Worm (Caenorhabditis elegans) whole organism, L4 larva: ENCODE data around the gene ttr-31.

Experiments
- aly-2 ChIP-seq: sonication (generic microtip); optimal IDR thresholded peaks from 2 replicates; lab custom pipeline; 2018; ENCODE audit warnings: missing biosample characterization, missing genetic modification characterization
- ama-1 ChIP-seq: fragments of 150-350 bp; optimal IDR thresholded peaks from 2 replicates; lab custom pipeline; 2014; ENCODE audit warnings: inconsistent platforms, mixed read lengths
- ceh-44 ChIP-seq: fragments of 200-800 bp; sonication (Bioruptor generic); IDR thresholded peaks from 2 replicates; pipeline ENCODE4 v1.3.6; 2022; ENCODE audit warnings: missing genetic modification reagents, missing genetic modification characterization, missing compliant biosample characterization
- fkh-10 ChIP-seq: fragments of 150-350 bp; optimal IDR thresholded peaks from 2 replicates; lab custom pipeline; 2014; ENCODE audit warnings: missing biosample characterization, missing genetic modification reagents, missing genetic modification characterization
- lin-15B ChIP-seq: fragments of 150-350 bp; sonication (generic microtip); optimal IDR thresholded peaks from 3 replicates; lab custom pipeline; 2014; ENCODE audit warnings: missing biosample characterization, missing genetic modification characterization
- lsy-2 ChIP-seq, 2 experiments: fragments of 150-350 bp in 1 of 2; sonication (generic microtip) in 1 of 2; optimal IDR thresholded peaks; 2 replicates each; lab custom pipeline; 2014 to 2017; ENCODE audit warnings: missing biosample characterization in 2 of 2, missing genetic modification characterization in 2 of 2
- mdl-1 ChIP-seq, 2 experiments: fragments of 150-350 bp in 1 of 2; sonication (generic microtip) in 1 of 2; optimal IDR thresholded peaks; 2 replicates each; lab custom pipeline; 2014 to 2017; ENCODE audit warnings: missing biosample characterization in 2 of 2, missing genetic modification characterization in 2 of 2
- nhr-102 ChIP-seq: sonication (generic microtip); optimal IDR thresholded peaks from 2 replicates; lab custom pipeline; 2016; ENCODE audit warnings: mild to moderate bottlenecking, missing genetic modification characterization, moderate library complexity, missing compliant biosample characterization
- nhr-6 ChIP-seq: fragments of 150-350 bp; optimal IDR thresholded peaks from 2 replicates; lab custom pipeline; 2014; ENCODE audit warnings: missing biosample characterization, missing genetic modification characterization
- nhr-77 ChIP-seq: fragments of 150-350 bp; optimal IDR thresholded peaks from 2 replicates; lab custom pipeline; 2014; ENCODE audit warnings: missing biosample characterization, missing genetic modification characterization
- spr-3 ChIP-seq: fragments of 200-800 bp; sonication (Bioruptor generic); optimal IDR thresholded peaks from 2 replicates; lab custom pipeline; 2018; ENCODE audit warnings: mild to moderate bottlenecking, missing genetic modification characterization, missing compliant biosample characterization
- zag-1 ChIP-seq: fragments of 150-350 bp; optimal IDR thresholded peaks from 2 replicates; lab custom pipeline; 2014; ENCODE audit warnings: missing biosample characterization, missing genetic modification characterization
- zip-11 ChIP-seq: fragments of 200-800 bp; sonication (Bioruptor generic); IDR thresholded peaks from 2 replicates; pipeline ENCODE4 v1.3.6; 2022; ENCODE audit warnings: missing genetic modification characterization, missing compliant biosample characterization
- ztf-11 ChIP-seq: fragments of 150-350 bp; optimal IDR thresholded peaks from 2 replicates; lab custom pipeline; 2014; ENCODE audit warnings: missing biosample characterization, missing genetic modification characterization

ce11 chrX:11038221-11038620 lies 29.4 kb upstream of the ttr-31 start:
- TF ChIP-seq ztf-11 (tag; lab: Kevin White, UChicago) (no peak), ama-1 (no peak), fkh-10 (GFP tag; lab: Kevin White, UChicago) (no peak), zip-11 (no peak), mdl-1 (tag; optimal IDR thresholded peaks at IDR 0.05; lab: Kevin White, UChicago) (no peak), lsy-2 (tag; optimal IDR thresholded peaks at IDR 0.05; lab: Kevin White, UChicago) (no peak), ceh-44 (GFP tag; lab: Robert Waterston, UW) (no peak), lin-15B (tag; lab: Kevin White, UChicago) (no peak), nhr-77 (tag; lab: Kevin White, UChicago) (no peak), spr-3 (GFP tag; lab: Kevin White, UChicago) (no peak), zag-1 (tag; lab: Kevin White, UChicago) (no peak), nhr-6 (tag; lab: Kevin White, UChicago) (no peak), nhr-102 (tag; lab: Kevin White, UChicago) (no peak), aly-2 (tag; lab: Kevin White, UChicago) (no peak)
